Fruit fly (Drosophila melanogaster): ENCODE results near the gene Rm62.

The Rm62 gene

DNA sequence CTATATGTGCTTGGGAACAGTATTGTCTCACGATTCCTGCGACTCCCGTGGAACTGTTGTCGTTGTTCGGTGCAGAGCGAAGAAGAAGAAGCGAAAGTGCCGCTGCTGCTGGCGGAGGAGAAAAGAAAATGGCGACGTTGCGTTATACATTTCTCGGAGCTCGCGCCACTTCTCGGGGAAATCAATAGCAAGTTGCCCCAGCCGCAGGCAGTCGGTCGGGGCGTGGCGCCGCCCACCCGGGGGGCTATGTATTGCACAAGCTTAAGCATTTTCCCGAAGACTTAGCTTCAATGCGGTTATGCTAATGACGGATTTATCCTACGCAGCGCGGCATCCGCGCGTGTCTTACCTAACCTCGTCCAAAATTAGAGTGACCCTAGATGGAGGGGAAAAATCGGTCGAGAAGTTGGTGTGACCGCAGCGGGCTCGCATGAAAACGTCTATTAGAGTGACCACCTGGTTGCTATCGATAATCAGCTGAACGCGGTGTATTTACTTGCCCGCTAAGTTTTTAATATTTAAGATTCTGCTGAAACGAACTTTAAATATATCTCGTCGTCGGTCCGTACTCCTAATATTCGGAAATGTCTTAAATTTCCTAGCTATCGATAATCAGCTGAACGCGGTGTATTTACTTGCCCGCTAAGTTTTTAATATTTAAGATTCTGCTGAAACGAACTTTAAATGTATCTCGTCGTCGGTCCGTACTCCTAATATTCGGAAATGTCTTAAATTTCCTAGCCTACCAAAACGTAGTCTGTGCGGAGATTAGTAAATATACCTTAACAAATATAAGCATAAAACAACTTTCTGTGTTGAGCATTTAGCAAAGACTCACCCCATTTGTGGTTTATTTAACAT, at the start of gene Rm62:
Rm62 (minus strand) TSS at position 378 of the 861 bp plus-strand sequence.
- TF ChIP-seq pad (GFP tag; optimal IDR thresholded peaks at IDR 0.05): peak; percentile 97
- peak; percentile 45 for TF ChIP-seq bab1 (GFP tag; optimal IDR thresholded peaks at IDR 0.05)
- TF ChIP-seq CG7045 (GFP tag; optimal IDR thresholded peaks at IDR 0.05): no peak
- TF ChIP-seq toe (GFP tag; optimal IDR thresholded peaks at IDR 0.05): no peak
- peak; percentile 39 for TF ChIP-seq CG7101 (tag; optimal IDR thresholded peaks at IDR 0.05)
- TF ChIP-seq tj (GFP tag; optimal IDR thresholded peaks at IDR 0.05): peak; percentile 9
- TF ChIP-seq CG11617 (GFP tag; optimal IDR thresholded peaks at IDR 0.05): peak; percentile 8

DNA sequence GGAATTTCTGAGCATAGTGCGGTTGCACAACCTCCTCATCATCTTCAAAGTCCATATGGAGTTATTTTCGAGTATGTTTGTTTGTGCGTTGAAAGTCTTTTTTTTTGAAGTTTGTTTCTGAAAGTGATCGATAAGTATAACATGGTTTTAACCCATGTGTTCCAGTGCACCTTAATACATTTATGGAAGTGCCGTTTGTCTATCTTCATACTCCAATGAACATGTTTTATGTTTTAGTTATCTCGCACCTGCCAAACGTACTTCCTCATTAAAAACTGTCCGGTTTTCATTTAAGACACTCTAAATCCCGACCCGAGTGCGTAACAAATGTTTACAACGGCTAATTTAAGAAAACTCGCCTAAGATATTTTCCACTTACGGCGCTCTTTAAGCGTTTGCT, 49.1 kb upstream of the Rm62 start, which contains the start of gene CG15580:
CG15580 (minus strand) TSS at position 101 of the 400 bp plus-strand sequence.
- TF ChIP-seq CG7101 (tag; optimal IDR thresholded peaks at IDR 0.05): no peak
- TF ChIP-seq CG14711 (tag; optimal IDR thresholded peaks at IDR 0.05): no peak
- no peak for TF ChIP-seq cnc (optimal IDR thresholded peaks at IDR 0.05)
- no peak for TF ChIP-seq Mnt (GFP tag; optimal IDR thresholded peaks at IDR 0.05)
- TF ChIP-seq kay (GFP tag; ENCODE audit: borderline replicate concordance): no peak
- TF ChIP-seq pad (GFP tag; optimal IDR thresholded peaks at IDR 0.05): no peak
- TF ChIP-seq toe (GFP tag; optimal IDR thresholded peaks at IDR 0.05): no peak
- no peak for TF ChIP-seq CG12768 (GFP tag; optimal IDR thresholded peaks at IDR 0.05)
- TF ChIP-seq bab1 (GFP tag; optimal IDR thresholded peaks at IDR 0.05): no peak
- TF ChIP-seq ovo (GFP tag; optimal IDR thresholded peaks at IDR 0.05): no peak
- TF ChIP-seq Hr96 (GFP tag; optimal IDR thresholded peaks at IDR 0.05): no peak
- no peak for TF ChIP-seq tj (GFP tag; optimal IDR thresholded peaks at IDR 0.05)
- no peak for TF ChIP-seq cic (GFP tag; optimal IDR thresholded peaks at IDR 0.05)
- no peak for TF ChIP-seq CG7045 (GFP tag; optimal IDR thresholded peaks at IDR 0.05)
- TF ChIP-seq CG33017 (tag; optimal IDR thresholded peaks at IDR 0.05): no peak

DNA sequence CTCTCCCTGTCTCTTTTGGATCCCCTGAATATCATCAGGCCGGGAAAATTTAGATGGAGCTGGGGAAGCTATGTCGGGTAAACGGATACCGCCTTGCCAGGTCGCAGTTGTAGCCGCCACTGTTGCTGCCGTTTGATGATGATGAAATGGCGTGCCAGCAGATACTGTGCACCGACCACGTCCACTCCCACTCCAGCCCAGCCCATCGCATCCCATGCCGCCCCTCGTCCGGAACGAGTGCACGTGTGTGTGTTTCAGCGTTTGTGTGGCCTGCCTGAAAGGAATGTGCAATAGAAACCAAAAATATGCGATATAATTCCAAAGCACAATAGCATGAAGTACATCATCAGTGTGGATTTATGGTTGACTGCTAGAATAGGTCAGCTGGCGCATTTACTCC, 29.8 kb upstream of the Rm62 start:
- TF ChIP-seq cnc (optimal IDR thresholded peaks at IDR 0.05) (no peak), cic (GFP tag; optimal IDR thresholded peaks at IDR 0.05) (no peak), CG12768 (GFP tag; optimal IDR thresholded peaks at IDR 0.05) (no peak), bab1 (GFP tag; optimal IDR thresholded peaks at IDR 0.05) (no peak), CG14711 (tag; optimal IDR thresholded peaks at IDR 0.05) (no peak), CG11617 (GFP tag; optimal IDR thresholded peaks at IDR 0.05) (no peak), CG5204 (GFP tag; optimal IDR thresholded peaks at IDR 0.05) (no peak), Mnt (GFP tag; optimal IDR thresholded peaks at IDR 0.05) (no peak), pad (GFP tag; optimal IDR thresholded peaks at IDR 0.05) (no peak)

DNA sequence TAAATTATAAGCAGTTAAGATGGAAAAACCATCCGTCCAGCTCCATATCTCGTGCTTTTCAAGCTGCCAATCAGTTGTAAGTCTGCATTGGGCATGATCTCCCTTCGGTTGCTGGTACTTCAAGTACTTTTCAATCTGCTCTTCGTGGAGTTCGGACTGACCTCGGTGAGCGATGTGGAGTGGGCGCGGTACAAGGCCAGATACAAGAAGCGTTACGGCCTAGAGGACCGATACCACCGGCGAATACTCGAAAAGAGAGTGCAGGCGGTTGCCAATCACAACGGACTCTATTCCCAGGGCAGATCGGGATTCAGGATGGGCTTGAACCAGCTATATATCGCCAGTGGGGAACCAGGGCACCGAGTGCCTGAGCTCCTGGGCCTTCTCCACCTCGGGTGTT, 19.3 kb upstream of the Rm62 start:
- TF ChIP-seq cnc (optimal IDR thresholded peaks at IDR 0.05) (no peak), Clk (GFP tag; optimal IDR thresholded peaks at IDR 0.05) (no peak), CG7101 (tag; optimal IDR thresholded peaks at IDR 0.05) (no peak), CG33017 (tag; optimal IDR thresholded peaks at IDR 0.05) (no peak), CG1620 (GFP tag; optimal IDR thresholded peaks at IDR 0.05) (no peak), CG5204 (GFP tag; optimal IDR thresholded peaks at IDR 0.05) (no peak), CG14711 (tag; optimal IDR thresholded peaks at IDR 0.05) (no peak), kay (GFP tag; ENCODE audit: borderline replicate concordance) (no peak), CG12768 (GFP tag; optimal IDR thresholded peaks at IDR 0.05) (no peak), cic (GFP tag; optimal IDR thresholded peaks at IDR 0.05) (no peak), CG7045 (GFP tag; optimal IDR thresholded peaks at IDR 0.05) (no peak), Hr96 (GFP tag; optimal IDR thresholded peaks at IDR 0.05) (no peak), CG11617 (GFP tag; optimal IDR thresholded peaks at IDR 0.05) (no peak), tj (GFP tag; optimal IDR thresholded peaks at IDR 0.05) (no peak)

DNA sequence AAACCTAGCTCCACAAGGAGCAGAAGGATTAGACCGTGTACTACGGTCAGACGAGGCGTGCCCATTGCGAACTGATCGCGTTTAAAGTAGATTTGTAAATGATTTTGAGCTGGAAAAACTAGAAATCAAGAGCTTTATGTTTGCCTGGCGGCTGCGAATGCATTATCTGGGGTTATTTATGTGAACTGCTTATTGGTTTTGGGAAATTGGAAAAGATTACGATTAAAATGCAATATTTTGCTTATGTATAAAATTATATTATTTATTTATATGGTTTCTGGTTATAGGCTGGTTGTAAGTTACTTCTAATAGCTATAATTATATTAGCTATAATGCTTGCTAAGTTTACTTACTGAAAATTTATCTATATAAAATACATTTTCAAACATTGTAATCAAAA, 18.8 kb upstream of the Rm62 start, which contains the start of gene CtsL3:
CtsL3 (minus strand) TSS at position 101 of the 400 bp plus-strand sequence.
- TF ChIP-seq CG33017 (tag; optimal IDR thresholded peaks at IDR 0.05) (no peak), CG1620 (GFP tag; optimal IDR thresholded peaks at IDR 0.05) (no peak), CG7045 (GFP tag; optimal IDR thresholded peaks at IDR 0.05) (no peak), CG12768 (GFP tag; optimal IDR thresholded peaks at IDR 0.05) (no peak), tj (GFP tag; optimal IDR thresholded peaks at IDR 0.05) (no peak), cnc (optimal IDR thresholded peaks at IDR 0.05) (no peak), Crg-1 (GFP tag; optimal IDR thresholded peaks at IDR 0.05) (no peak), ovo (GFP tag; optimal IDR thresholded peaks at IDR 0.05) (no peak), kay (GFP tag; ENCODE audit: borderline replicate concordance) (no peak), CG11617 (GFP tag; optimal IDR thresholded peaks at IDR 0.05) (no peak), Mnt (GFP tag; optimal IDR thresholded peaks at IDR 0.05) (no peak), cic (GFP tag; optimal IDR thresholded peaks at IDR 0.05) (no peak), Clk (GFP tag; optimal IDR thresholded peaks at IDR 0.05) (no peak)

DNA sequence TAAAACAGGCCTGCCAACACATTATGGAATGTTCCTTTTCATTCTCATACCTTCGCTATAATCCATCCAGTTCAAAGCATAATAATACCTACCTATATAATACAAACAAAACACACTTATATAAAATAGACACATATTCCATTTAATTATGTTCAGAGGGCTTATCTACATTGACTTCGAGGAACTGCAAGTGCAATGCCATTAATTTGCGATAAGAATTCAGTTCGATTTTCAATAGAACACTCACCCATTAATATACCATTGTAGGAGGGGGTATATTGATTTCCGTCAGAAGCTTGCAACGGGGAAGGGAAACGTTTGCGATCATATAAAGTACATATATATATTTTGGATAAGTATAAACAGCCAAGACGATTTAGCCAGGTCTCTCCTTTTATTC, 16.8 kb upstream of the Rm62 start:
- TF ChIP-seq Mnt (GFP tag; optimal IDR thresholded peaks at IDR 0.05) (no peak), ovo (GFP tag; optimal IDR thresholded peaks at IDR 0.05) (no peak), kay (GFP tag; ENCODE audit: borderline replicate concordance) (peak; percentile 51), CG5204 (GFP tag; optimal IDR thresholded peaks at IDR 0.05) (no peak)

DNA sequence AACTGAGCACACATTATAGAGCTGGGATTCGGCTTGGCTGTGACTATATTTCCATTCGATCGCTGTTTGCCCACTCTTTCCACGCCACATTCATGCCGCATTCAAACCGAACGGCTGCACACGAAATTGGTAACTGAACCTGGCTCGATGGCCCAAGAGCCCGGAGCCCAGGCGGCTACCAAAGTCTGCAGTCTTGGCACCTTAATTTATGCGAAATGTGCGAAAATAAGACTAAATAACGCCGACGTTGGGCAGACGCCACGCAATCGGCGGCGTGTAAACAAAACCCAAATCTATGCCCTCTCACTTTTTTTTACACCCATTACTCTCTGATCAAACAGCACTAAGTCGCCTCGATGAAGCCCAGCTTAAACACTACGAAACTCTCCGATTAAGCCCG, 3.5 kb upstream of the Rm62 start, which contains the start of gene CG10280:
CG10280 (minus strand) TSS at position 101 of the 400 bp plus-strand sequence.
- no peak for TF ChIP-seq ovo (GFP tag; optimal IDR thresholded peaks at IDR 0.05)

Data from whole organism, adult.